Fruit fly (Drosophila melanogaster): ENCODE data around the gene CG9109.

CG9109 gene

DNA sequence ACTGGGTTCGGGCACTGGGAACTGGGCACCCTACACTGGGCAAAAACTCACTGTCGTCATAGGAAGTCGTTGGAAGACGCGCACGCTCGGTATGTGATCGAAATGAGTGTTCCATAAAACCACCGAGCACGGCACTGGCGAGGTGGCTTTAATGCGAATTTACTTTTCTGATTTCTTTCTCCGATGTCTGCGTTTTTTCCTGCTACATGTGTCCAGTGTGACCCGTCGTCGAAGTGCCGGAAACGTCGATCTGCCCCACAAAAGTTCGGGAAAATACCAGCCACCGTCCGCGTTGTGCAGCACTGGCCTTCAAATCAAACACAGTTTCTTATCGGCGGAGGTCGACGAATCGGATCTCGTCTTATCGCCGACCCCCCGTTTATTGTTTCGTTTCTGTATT, 35.0 kb downstream of the CG9109 start, which contains the start of gene Kdm5 (continued):
- TF ChIP-seq dmrt11E (tag; optimal IDR thresholded peaks at IDR 0.05) (no peak), CG11398 (GFP tag; optimal IDR thresholded peaks at IDR 0.05) (peak; percentile 6), stwl (tag; optimal IDR thresholded peaks at IDR 0.05) (peak; percentile 71), Hr51 (GFP tag; optimal IDR thresholded peaks at IDR 0.05) (peak in 1 of 2 experiments; percentile 2), slbo (GFP tag; IDR thresholded peaks at IDR 0.05) (peak; percentile 58), PHDP (tag; optimal IDR thresholded peaks at IDR 0.05) (peak; percentile 8)

DNA sequence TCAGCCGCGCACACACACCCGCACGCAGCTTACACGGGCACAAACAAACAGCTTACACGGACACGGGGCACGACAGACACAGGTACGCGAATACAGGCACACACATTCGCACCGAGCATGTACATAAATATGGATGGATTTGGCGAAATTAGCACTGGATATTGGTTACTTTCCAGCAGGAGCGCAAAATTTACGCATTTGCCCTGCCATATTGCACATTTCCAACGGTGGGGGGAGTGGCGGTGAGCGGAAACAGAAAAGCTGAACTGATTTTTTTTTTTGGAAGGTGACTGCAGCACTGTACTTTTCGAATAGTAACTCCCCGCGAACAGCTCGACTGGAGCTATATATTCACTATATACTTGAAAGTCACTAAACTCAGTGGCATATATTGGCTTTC, 35.8 kb downstream of the CG9109 start:
- TF ChIP-seq sens (GFP tag) (peak; percentile 63), crol (GFP tag; IDR thresholded peaks at IDR 0.05) (peak; percentile 58), sqz (GFP tag; optimal IDR thresholded peaks at IDR 0.05) (peak; percentile 0), dati (GFP tag; IDR thresholded peaks at IDR 0.05) (no peak)

DNA sequence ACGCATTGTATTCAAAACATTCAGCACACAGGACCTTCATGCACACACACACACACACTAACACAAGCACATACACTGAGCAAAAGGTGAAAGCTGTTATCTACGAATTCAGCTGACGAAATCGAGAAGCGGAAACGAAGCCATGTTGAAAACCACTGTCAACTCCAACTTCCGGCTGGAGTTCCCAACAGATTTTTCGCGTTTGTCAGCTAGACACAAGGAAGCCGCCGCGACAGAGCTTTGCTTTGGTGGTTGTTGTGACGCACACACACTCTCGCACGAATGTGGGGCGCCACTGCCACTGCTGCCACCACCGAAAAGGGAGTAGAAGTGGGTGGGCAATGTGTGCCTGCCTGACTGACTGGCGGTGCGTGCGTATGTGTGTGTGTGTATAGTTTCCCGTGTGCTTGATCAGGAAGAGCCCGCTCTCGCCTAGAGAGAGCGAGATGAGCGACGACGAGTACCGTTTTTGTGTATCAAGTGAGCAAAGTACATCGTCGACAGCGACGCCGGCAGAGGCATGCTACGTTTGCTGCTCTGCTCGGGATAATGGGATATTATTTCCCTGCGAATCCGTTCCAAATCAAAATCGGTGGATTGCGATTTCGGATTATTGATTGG, 36.5 kb downstream of the CG9109 start:
- TF ChIP-seq CG17385 (GFP tag; optimal IDR thresholded peaks at IDR 0.05) (peak; percentile 64), Adf1 (GFP tag; IDR thresholded peaks at IDR 0.05) (peak; percentile 79), CHES-1-like (GFP tag; optimal IDR thresholded peaks at IDR 0.05) (no peak), grn (GFP tag; optimal IDR thresholded peaks at IDR 0.05) (no peak), Dref (GFP tag; IDR thresholded peaks at IDR 0.05) (no peak), Dbx (GFP tag; IDR thresholded peaks at IDR 0.05) (peak; percentile 32; the same call in 1 of the 3 replicates), CG15514 (GFP tag; optimal IDR thresholded peaks at IDR 0.05) (peak; percentile 66), fd96Cb (tag; optimal IDR thresholded peaks at IDR 0.05) (peak; percentile 10), CG9817 (tag; optimal IDR thresholded peaks at IDR 0.05) (no peak), CG7839 (tag; optimal IDR thresholded peaks at IDR 0.05) (no peak), ewg (GFP tag; optimal IDR thresholded peaks at IDR 0.05) (peak; percentile 18), Kr (GFP tag; optimal IDR thresholded peaks at IDR 0.05) (no peak), rib (GFP tag; IDR thresholded peaks at IDR 0.05) (no peak), CG6791 (GFP tag; IDR thresholded peaks at IDR 0.05; ENCODE audit: partially characterized antibody) (no peak), chif (GFP tag; optimal IDR thresholded peaks at IDR 0.05) (no peak), CG11560 (tag; IDR thresholded peaks at IDR 0.05) (no peak), Elba2 (GFP tag; optimal IDR thresholded peaks at IDR 0.05) (no peak), CG4360 (GFP tag; IDR thresholded peaks at IDR 0.05) (peak; percentile 56; the same call in 1 of the 2 replicates), crp (GFP tag; optimal IDR thresholded peaks at IDR 0.05) (peak in 1 of 2 experiments; percentile 32), Bteb2 (GFP tag; optimal IDR thresholded peaks at IDR 0.05) (no peak), dati (GFP tag; IDR thresholded peaks at IDR 0.05) (no peak), abd-A (tag; optimal IDR thresholded peaks at IDR 0.05) (no peak), cwo (GFP tag; optimal IDR thresholded peaks at IDR 0.05) (no peak), CG6765 (GFP tag; optimal IDR thresholded peaks at IDR 0.05) (peak; percentile 82), CG7928 (GFP tag; optimal IDR thresholded peaks at IDR 0.05) (no peak), CG12299 (tag; optimal IDR thresholded peaks at IDR 0.05) (peak; percentile 65), Fer3 (tag; optimal IDR thresholded peaks at IDR 0.05) (peak; percentile 59), CG2889 (GFP tag; IDR thresholded peaks at IDR 0.05) (no peak), al (GFP tag; IDR thresholded peaks at IDR 0.05) (no peak), shn (GFP tag; optimal IDR thresholded peaks at IDR 0.05) (peak; percentile 1), Chrac-16 (GFP tag; optimal IDR thresholded peaks at IDR 0.05) (no peak), eyg (GFP tag; optimal IDR thresholded peaks at IDR 0.05) (peak; percentile 5), CG16813 (GFP tag; IDR thresholded peaks at IDR 0.05; ENCODE audit: partially characterized antibody) (no peak), HHEX (GFP tag; optimal IDR thresholded peaks at IDR 0.05) (peak; percentile 77), Lhr (GFP tag; optimal IDR thresholded peaks at IDR 0.05) (no peak), CG6272 (GFP tag; IDR thresholded peaks at IDR 0.05) (no peak), CG10431 (GFP tag; optimal IDR thresholded peaks at IDR 0.05) (peak; percentile 80)
